Worm (Caenorhabditis elegans) whole organism, L2 larva: ENCODE results near the gene D1014.4.

Experiments used
- C34F6.9 ChIP-seq: fragments of 150-350 bp; optimal IDR thresholded peaks from 2 replicates; lab custom pipeline; 2014; ENCODE audit warnings: missing biosample characterization, missing genetic modification characterization
- F13H6.1 ChIP-seq: sonication (generic microtip); optimal IDR thresholded peaks from 2 replicates; lab custom pipeline; 2016; ENCODE audit warnings: missing genetic modification characterization, missing compliant biosample characterization
- R02D3.7 ChIP-seq: fragments of 150-350 bp; optimal IDR thresholded peaks from 2 replicates; lab custom pipeline; 2014; ENCODE audit warnings: missing biosample characterization, missing genetic modification characterization
- Y55F3AM.14 ChIP-seq: fragments of 200-800 bp; sonication (Bioruptor generic); optimal IDR thresholded peaks from 2 replicates; lab custom pipeline; 2018; ENCODE audit warnings: mild to moderate bottlenecking, missing genetic modification characterization, missing compliant biosample characterization
- ZK546.5 ChIP-seq: sonication (generic microtip); optimal IDR thresholded peaks from 2 replicates; lab custom pipeline; 2017; ENCODE audit warnings: missing biosample characterization, missing genetic modification characterization
- alr-1 ChIP-seq: fragments of 150-350 bp; optimal IDR thresholded peaks from 2 replicates; lab custom pipeline; 2014; ENCODE audit warnings: missing biosample characterization, missing genetic modification characterization
- ama-1 ChIP-seq: fragments of 150-350 bp; optimal IDR thresholded peaks from 2 replicates; lab custom pipeline; 2018; ENCODE audit warnings: inconsistent platforms
- blmp-1 ChIP-seq: sonication (generic microtip); optimal IDR thresholded peaks from 2 replicates; lab custom pipeline; 2017; ENCODE audit warnings: missing genetic modification characterization, mild to moderate bottlenecking, missing compliant biosample characterization, antibody characterized with exemption, moderate library complexity; ENCODE audit not compliant: insufficient read depth
- ceh-16 ChIP-seq: fragments of 150-350 bp; optimal IDR thresholded peaks from 2 replicates; lab custom pipeline; 2014; ENCODE audit warnings: missing biosample characterization, missing genetic modification characterization
- ceh-82 ChIP-seq: fragments of 150-350 bp; optimal IDR thresholded peaks from 2 replicates; lab custom pipeline; 2014; ENCODE audit warnings: missing biosample characterization, missing genetic modification characterization
- crh-2 ChIP-seq: sonication (generic microtip); optimal IDR thresholded peaks from 2 replicates; lab custom pipeline; 2017; ENCODE audit warnings: missing biosample characterization, missing genetic modification characterization
- dmd-4 ChIP-seq: sonication (generic microtip); optimal IDR thresholded peaks from 2 replicates; lab custom pipeline; 2017; ENCODE audit warnings: missing biosample characterization, missing genetic modification characterization
- egl-27 ChIP-seq: sonication (generic microtip); optimal IDR thresholded peaks from 3 replicates; lab custom pipeline; 2017; ENCODE audit warnings: missing biosample characterization, missing genetic modification reagents, missing genetic modification characterization
- elt-1 ChIP-seq: fragments of 150-350 bp; optimal IDR thresholded peaks from 2 replicates; lab custom pipeline; 2014; ENCODE audit warnings: missing biosample characterization, missing genetic modification characterization
- elt-3 ChIP-seq: sonication (generic microtip); optimal IDR thresholded peaks from 2 replicates; lab custom pipeline; 2017; ENCODE audit warnings: missing biosample characterization, missing genetic modification characterization
- fos-1 ChIP-seq: fragments of 150-350 bp; optimal IDR thresholded peaks from 2 replicates; lab custom pipeline; 2014; ENCODE audit warnings: missing biosample characterization, missing genetic modification characterization
- lin-11 ChIP-seq: fragments of 150-350 bp; sonication (generic microtip); optimal IDR thresholded peaks from 2 replicates; lab custom pipeline; 2014; ENCODE audit warnings: missing biosample characterization, missing genetic modification characterization, inconsistent platforms, mixed read lengths
- mab-5 ChIP-seq: fragments of 150-350 bp; optimal IDR thresholded peaks from 2 replicates; lab custom pipeline; 2014; ENCODE audit warnings: missing biosample characterization, missing genetic modification characterization
- mbf-1 ChIP-seq: sonication (generic microtip); optimal IDR thresholded peaks from 2 replicates; lab custom pipeline; 2017; ENCODE audit warnings: missing biosample characterization, missing genetic modification characterization
- mdl-1 ChIP-seq, 2 experiments: fragments of 150-350 bp in 1 of 2; sonication (generic microtip) in 1 of 2; optimal IDR thresholded peaks; 2 replicates each; lab custom pipeline; 2017; ENCODE audit warnings: missing biosample characterization in 2 of 2, missing genetic modification characterization in 2 of 2
- nhr-10 ChIP-seq: sonication (generic microtip); optimal IDR thresholded peaks from 2 replicates; lab custom pipeline; 2017; ENCODE audit warnings: missing biosample characterization, missing genetic modification characterization
- nhr-11 ChIP-seq: fragments of 150-350 bp; optimal IDR thresholded peaks from 2 replicates; lab custom pipeline; 2014; ENCODE audit warnings: missing biosample characterization, missing genetic modification characterization
- nhr-12 ChIP-seq: fragments of 150-350 bp; optimal IDR thresholded peaks from 2 replicates; lab custom pipeline; 2014; ENCODE audit warnings: missing biosample characterization, missing genetic modification characterization
- nhr-129 ChIP-seq: fragments of 150-350 bp; optimal IDR thresholded peaks from 2 replicates; lab custom pipeline; 2014; ENCODE audit warnings: missing biosample characterization, missing genetic modification characterization
- nhr-21 ChIP-seq: fragments of 150-350 bp; optimal IDR thresholded peaks from 2 replicates; lab custom pipeline; 2014; ENCODE audit warnings: missing biosample characterization, missing genetic modification characterization
- nhr-237 ChIP-seq: fragments of 150-350 bp; optimal IDR thresholded peaks from 2 replicates; lab custom pipeline; 2014; ENCODE audit warnings: missing biosample characterization, missing genetic modification characterization
- nhr-6 ChIP-seq: fragments of 150-350 bp; optimal IDR thresholded peaks from 2 replicates; lab custom pipeline; 2014; ENCODE audit warnings: missing biosample characterization, missing genetic modification characterization
- nhr-77 ChIP-seq: fragments of 150-350 bp; optimal IDR thresholded peaks from 2 replicates; lab custom pipeline; 2014; ENCODE audit warnings: missing biosample characterization, missing genetic modification characterization
- peb-1 ChIP-seq: fragments of 150-350 bp; optimal IDR thresholded peaks from 2 replicates; lab custom pipeline; 2014; ENCODE audit warnings: missing biosample characterization, missing genetic modification characterization
- skn-1 ChIP-seq: sonication (generic microtip); optimal IDR thresholded peaks from 2 replicates; lab custom pipeline; 2017; ENCODE audit warnings: missing biosample characterization, missing genetic modification characterization
- sma-3 ChIP-seq: sonication (generic microtip); optimal IDR thresholded peaks from 2 replicates; lab custom pipeline; 2016; ENCODE audit warnings: missing genetic modification reagents, missing genetic modification characterization, missing compliant biosample characterization
- sma-9 ChIP-seq, 2 experiments: fragments of 150-350 bp in 1 of 2; sonication (generic microtip) in 1 of 2; optimal IDR thresholded peaks; 2 replicates each; lab custom pipeline; 2014 to 2016; ENCODE audit warnings: missing genetic modification characterization in 2 of 2, mild to moderate bottlenecking in 1 of 2, missing biosample characterization in 1 of 2, missing compliant biosample characterization in 1 of 2, missing genetic modification reagents in 1 of 2, moderate library complexity in 1 of 2
- snpc-4 ChIP-seq: fragments of 150-350 bp; optimal IDR thresholded peaks from 2 replicates; lab custom pipeline; 2014; ENCODE audit warnings: missing biosample characterization, missing genetic modification characterization
- unc-39 ChIP-seq: fragments of 150-350 bp; optimal IDR thresholded peaks from 2 replicates; lab custom pipeline; 2014; ENCODE audit warnings: missing biosample characterization, missing genetic modification characterization
- unc-55 ChIP-seq: fragments of 150-350 bp; sonication (generic microtip); optimal IDR thresholded peaks from 3 replicates; lab custom pipeline; 2014; ENCODE audit warnings: missing biosample characterization, missing genetic modification reagents, missing genetic modification characterization
- unc-62 ChIP-seq: fragments of 150-350 bp; optimal IDR thresholded peaks from 2 replicates; lab custom pipeline; 2014; ENCODE audit warnings: missing biosample characterization, missing genetic modification reagents, missing genetic modification characterization
- zag-1 ChIP-seq: fragments of 150-350 bp; optimal IDR thresholded peaks from 2 replicates; lab custom pipeline; 2014; ENCODE audit warnings: missing biosample characterization, missing genetic modification characterization
- ztf-1 ChIP-seq: fragments of 200-800 bp; sonication (Bioruptor generic); conservative IDR thresholded peaks from 2 replicates; pipeline ENCODE4 v1.3.6; 2022; ENCODE audit warnings: missing genetic modification characterization, missing compliant biosample characterization

D1014.4 gene

DNA sequence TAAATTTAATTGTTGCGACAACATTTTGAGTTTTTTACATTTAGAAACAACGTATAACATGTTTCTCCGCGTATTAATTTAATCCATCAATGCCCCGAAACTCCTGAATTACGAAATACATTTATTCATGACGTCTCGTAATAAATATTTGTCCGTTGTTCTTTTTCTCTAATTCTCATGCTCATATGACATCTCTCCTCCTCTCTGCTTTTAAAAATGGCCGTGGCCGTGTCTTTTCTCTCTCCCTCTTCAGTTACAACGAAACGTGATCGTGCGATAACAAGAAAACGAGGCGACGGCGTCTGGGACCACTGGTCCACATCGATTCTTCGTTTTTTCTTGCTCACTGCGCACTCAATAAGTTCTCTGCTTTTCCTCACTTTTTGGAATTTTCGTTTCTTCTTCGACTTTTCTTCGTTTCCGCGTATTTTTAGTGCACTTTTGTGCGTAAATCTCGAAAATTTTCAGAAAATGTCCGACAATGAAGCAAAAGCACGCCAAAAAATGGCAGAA, 2.8 kb upstream of the D1014.4 start, which contains the start of gene snap-1 (continued):
- no peak for TF ChIP-seq blmp-1 (tag; lab: Kevin White, UChicago)
- TF ChIP-seq unc-62 (GFP tag; lab: Kevin White, UChicago) = no peak
- TF ChIP-seq crh-2 (tag; lab: Kevin White, UChicago) = peak; percentile 45
- TF ChIP-seq ZK546.5 (tag; lab: Kevin White, UChicago) = no peak
- TF ChIP-seq nhr-129 (tag; lab: Kevin White, UChicago) = peak; percentile 70
- no peak for TF ChIP-seq peb-1 (tag; lab: Kevin White, UChicago)
- TF ChIP-seq dmd-4 (tag; lab: Kevin White, UChicago) = no peak
- TF ChIP-seq ceh-82 = no peak
- TF ChIP-seq lin-11 = no peak
- TF ChIP-seq zag-1 = peak; percentile 76
- no peak for TF ChIP-seq sma-3 (GFP tag; lab: Kevin White, UChicago)
- no peak for TF ChIP-seq R02D3.7 (tag; lab: Kevin White, UChicago)
- TF ChIP-seq snpc-4 (tag; lab: Kevin White, UChicago) = peak; percentile 47
- peak; percentile 70 for TF ChIP-seq sma-9 (GFP tag; optimal IDR thresholded peaks at IDR 0.05; lab: Kevin White, UChicago)
- no peak for TF ChIP-seq sma-9 (tag; optimal IDR thresholded peaks at IDR 0.05; lab: Kevin White, UChicago)
- no peak for TF ChIP-seq elt-3
- no peak for TF ChIP-seq mbf-1
- TF ChIP-seq nhr-11 = no peak

DNA sequence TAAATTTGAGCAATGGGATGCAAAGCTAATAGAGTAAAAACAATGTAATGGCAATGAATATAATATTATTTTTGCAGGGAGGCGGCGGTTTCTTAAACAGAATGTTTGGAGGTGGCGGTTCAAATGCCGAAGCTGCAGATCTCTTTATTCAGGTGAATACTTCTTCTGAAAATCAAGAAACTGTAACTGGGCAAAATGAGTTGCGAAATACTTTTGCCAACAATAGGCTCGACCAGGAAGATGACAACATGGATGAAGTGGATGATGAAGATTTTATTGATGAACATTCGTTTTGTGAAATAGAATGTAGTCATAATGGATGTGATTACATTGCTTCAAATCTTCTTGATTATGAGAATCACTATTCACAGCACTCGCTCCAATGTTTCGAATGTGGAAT, 2.2 kb upstream of the D1014.4 start:
- no peak for TF ChIP-seq nhr-6
- no peak for TF ChIP-seq nhr-77 (tag; lab: Kevin White, UChicago)
- TF ChIP-seq elt-1 = no peak
- TF ChIP-seq F13H6.1 = no peak
- TF ChIP-seq Y55F3AM.14 (GFP tag; lab: Kevin White, UChicago) = no peak
- no peak for TF ChIP-seq unc-62 (GFP tag; lab: Kevin White, UChicago)
- no peak for TF ChIP-seq blmp-1 (tag; lab: Kevin White, UChicago)
- no peak for TF ChIP-seq C34F6.9 (tag; lab: Kevin White, UChicago)
- no peak for TF ChIP-seq nhr-11
- no peak for TF ChIP-seq alr-1 (tag; lab: Kevin White, UChicago)

ce11 chrV:8131628-8132027, 1.4 kb upstream of the D1014.4 start:
- peak; percentile 25 for TF ChIP-seq ama-1 (lab: Kevin White, UChicago)
- TF ChIP-seq ztf-1 (GFP tag; lab: Robert Waterston, UW) = no peak

DNA sequence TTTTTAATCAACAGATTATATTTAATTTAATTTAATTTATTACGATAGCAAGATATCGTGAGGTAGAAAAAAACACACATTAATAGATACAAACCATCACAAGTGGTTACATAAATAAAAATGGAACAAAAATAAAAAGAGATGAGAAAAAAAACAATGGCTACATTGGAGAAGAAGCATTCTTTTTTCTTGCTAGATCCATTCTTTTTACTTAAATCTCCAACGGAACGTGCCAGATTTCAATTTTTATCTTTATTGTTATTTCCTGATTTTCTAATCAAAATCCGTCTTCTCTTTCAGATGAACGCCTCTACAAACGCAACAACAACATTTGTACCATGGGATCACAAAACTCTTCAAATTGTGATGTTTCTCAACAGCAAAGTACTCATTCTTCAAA, 10.6 kb downstream of the D1014.4 start, which contains the start of gene D1014.2:
TSS of gene D1014.2 (plus strand) at position 301 of the 400 bp plus-strand sequence.
- TF ChIP-seq nhr-129 (tag; lab: Kevin White, UChicago) = no peak
- no peak for TF ChIP-seq nhr-10 (tag; lab: Kevin White, UChicago)
- TF ChIP-seq F13H6.1 = no peak
- no peak for TF ChIP-seq egl-27 (tag; lab: Kevin White, UChicago)
- TF ChIP-seq unc-39 (tag; lab: Kevin White, UChicago) = no peak
- no peak for TF ChIP-seq skn-1
- no peak for TF ChIP-seq blmp-1 (tag; lab: Kevin White, UChicago)
- TF ChIP-seq ama-1 (lab: Kevin White, UChicago) = no peak
- TF ChIP-seq sma-3 (GFP tag; lab: Kevin White, UChicago) = no peak
- no peak for TF ChIP-seq fos-1 (tag; lab: Kevin White, UChicago)
- no peak for TF ChIP-seq elt-1
- TF ChIP-seq unc-55 (GFP tag; lab: Kevin White, UChicago) = no peak
- no peak for TF ChIP-seq mdl-1 (tag; optimal IDR thresholded peaks at IDR 0.05; lab: Kevin White, UChicago)
- TF ChIP-seq mab-5 (tag; lab: Kevin White, UChicago) = no peak
- no peak for TF ChIP-seq nhr-237 (tag; lab: Kevin White, UChicago)
- no peak for TF ChIP-seq dmd-4 (tag; lab: Kevin White, UChicago)
- TF ChIP-seq nhr-21 (tag; lab: Kevin White, UChicago) = no peak
- TF ChIP-seq nhr-12 = no peak
- no peak for TF ChIP-seq ceh-16
